Worm (Caenorhabditis elegans) whole organism, mixed stage, embryonic: Measurements from ENCODE around the gene srw-19.

Source experiments
- M03D4.4 ChIP-seq: sonication (generic microtip); optimal IDR thresholded peaks from 2 replicates; lab custom pipeline; 2017; ENCODE audit warnings: mild to moderate bottlenecking, missing genetic modification characterization, missing compliant biosample characterization
- bed-3 ChIP-seq: fragments of 200-800 bp; sonication (Bioruptor generic); optimal IDR thresholded peaks from 3 replicates; lab custom pipeline; 2018; ENCODE audit warnings: mild to moderate bottlenecking, missing genetic modification characterization, moderate library complexity, missing compliant biosample characterization
- blmp-1 ChIP-seq: fragments of 150-350 bp; optimal IDR thresholded peaks from 2 replicates; lab custom pipeline; 2014; ENCODE audit warnings: missing biosample characterization, missing genetic modification characterization
- ceh-39 ChIP-seq: fragments of 150-350 bp; optimal IDR thresholded peaks from 2 replicates; lab custom pipeline; 2014; ENCODE audit warnings: missing biosample characterization, missing genetic modification characterization
- ceh-43 ChIP-seq: fragments of 200-800 bp; sonication (Bioruptor generic); optimal IDR thresholded peaks from 2 replicates; lab custom pipeline; 2018; ENCODE audit warnings: mild to moderate bottlenecking, missing genetic modification characterization, moderate library complexity, missing compliant biosample characterization
- ceh-83 ChIP-seq: fragments of 200-800 bp; sonication (Bioruptor generic); optimal IDR thresholded peaks from 2 replicates; lab custom pipeline; 2018; ENCODE audit warnings: mild to moderate bottlenecking, missing genetic modification characterization, missing compliant biosample characterization
- ces-1 ChIP-seq: fragments of 150-350 bp; optimal IDR thresholded peaks from 2 replicates; lab custom pipeline; 2014; ENCODE audit warnings: missing biosample characterization, missing genetic modification reagents, missing genetic modification characterization
- drap-1 ChIP-seq: fragments of 200-800 bp; sonication (Bioruptor generic); optimal IDR thresholded peaks from 3 replicates; lab custom pipeline; 2018; ENCODE audit warnings: mild to moderate bottlenecking, missing genetic modification characterization, missing compliant biosample characterization
- elt-1 ChIP-seq: sonication (generic microtip); optimal IDR thresholded peaks from 2 replicates; lab custom pipeline; 2017; ENCODE audit warnings: missing genetic modification characterization, mild to moderate bottlenecking, missing compliant biosample characterization, antibody characterized with exemption, moderate library complexity, borderline replicate concordance; ENCODE audit not compliant: insufficient read depth
- flh-1 ChIP-seq: fragments of 200-800 bp; sonication (Bioruptor generic); optimal IDR thresholded peaks from 2 replicates; lab custom pipeline; 2018; ENCODE audit warnings: mild to moderate bottlenecking, missing genetic modification characterization, moderate library complexity, missing compliant biosample characterization
- hlh-1 ChIP-seq: fragments of 150-350 bp; optimal IDR thresholded peaks from 2 replicates; lab custom pipeline; 2014; ENCODE audit warnings: missing biosample characterization, missing genetic modification reagents, missing genetic modification characterization
- lin-13 ChIP-seq: fragments of 150-350 bp; optimal IDR thresholded peaks from 2 replicates; lab custom pipeline; 2014; ENCODE audit warnings: missing biosample characterization, missing genetic modification characterization
- lin-32 ChIP-seq: fragments of 200-800 bp; sonication (Bioruptor generic); optimal IDR thresholded peaks from 2 replicates; lab custom pipeline; 2018; ENCODE audit warnings: mild to moderate bottlenecking, missing genetic modification characterization, missing compliant biosample characterization
- lsy-2 ChIP-seq: fragments of 150-350 bp; optimal IDR thresholded peaks from 2 replicates; lab custom pipeline; 2014; ENCODE audit warnings: missing biosample characterization, missing genetic modification characterization
- mls-2 ChIP-seq: sonication (generic microtip); optimal IDR thresholded peaks from 2 replicates; lab custom pipeline; 2016; ENCODE audit warnings: mild to moderate bottlenecking, missing genetic modification characterization, moderate library complexity, missing compliant biosample characterization
- nhr-12 ChIP-seq: fragments of 150-350 bp; optimal IDR thresholded peaks from 2 replicates; lab custom pipeline; 2014; ENCODE audit warnings: missing biosample characterization, missing genetic modification characterization
- nhr-2 ChIP-seq: fragments of 150-350 bp; optimal IDR thresholded peaks from 2 replicates; lab custom pipeline; 2014; ENCODE audit warnings: missing biosample characterization, missing genetic modification characterization
- nhr-28 ChIP-seq: fragments of 150-350 bp; optimal IDR thresholded peaks from 2 replicates; lab custom pipeline; 2014; ENCODE audit warnings: missing biosample characterization, missing genetic modification characterization
- pha-4 ChIP-seq: fragments of 150-350 bp; optimal IDR thresholded peaks from 2 replicates; lab custom pipeline; 2018; ENCODE audit warnings: missing biosample characterization, missing genetic modification reagents, missing genetic modification characterization
- sem-2 ChIP-seq: fragments of 200-800 bp; sonication (Bioruptor generic); optimal IDR thresholded peaks from 2 replicates; lab custom pipeline; 2018; ENCODE audit warnings: mild to moderate bottlenecking, missing genetic modification characterization, missing compliant biosample characterization
- snpc-4 ChIP-seq: fragments of 150-350 bp; optimal IDR thresholded peaks from 2 replicates; lab custom pipeline; 2014; ENCODE audit warnings: missing biosample characterization, missing genetic modification characterization
- sptf-1 ChIP-seq: sonication (generic microtip); optimal IDR thresholded peaks from 2 replicates; lab custom pipeline; 2017; ENCODE audit warnings: mild to moderate bottlenecking, missing genetic modification characterization, moderate library complexity, missing compliant biosample characterization
- tbx-8 ChIP-seq: fragments of 200-800 bp; sonication (Bioruptor generic); optimal IDR thresholded peaks from 2 replicates; lab custom pipeline; 2018; ENCODE audit warnings: mild to moderate bottlenecking, missing genetic modification characterization, moderate library complexity, missing compliant biosample characterization
- unc-62 ChIP-seq: fragments of 150-350 bp; optimal IDR thresholded peaks from 2 replicates; lab custom pipeline; 2014; ENCODE audit warnings: missing biosample characterization, missing genetic modification reagents, missing genetic modification characterization
- zip-8 ChIP-seq: fragments of 150-350 bp; optimal IDR thresholded peaks from 2 replicates; lab custom pipeline; 2014; ENCODE audit warnings: missing biosample characterization, missing genetic modification characterization
- ztf-11 ChIP-seq: fragments of 150-350 bp; optimal IDR thresholded peaks from 2 replicates; lab custom pipeline; 2014; ENCODE audit warnings: missing biosample characterization, missing genetic modification characterization

Gene srw-19

DNA sequence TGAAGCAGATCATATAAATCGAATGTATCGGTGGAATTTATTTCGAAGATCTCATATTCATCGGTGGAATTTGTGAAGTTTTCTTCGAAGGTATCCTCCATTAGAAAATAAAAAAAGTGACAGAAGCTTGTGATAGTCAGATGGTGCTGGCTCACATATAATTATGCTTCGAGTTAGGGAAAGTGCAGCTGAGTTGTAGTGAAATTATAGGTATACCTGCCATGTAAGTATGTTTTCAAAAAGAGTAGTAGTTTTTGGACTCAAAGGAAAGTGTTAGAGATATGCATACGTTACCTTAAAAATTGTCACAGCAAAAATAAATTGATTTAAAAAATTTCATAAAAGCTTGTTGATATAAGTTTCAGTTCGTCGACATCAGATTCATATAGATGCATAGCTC is 41.0 kb downstream of the srw-19 start, which contains the start of gene srw-11:
Gene srw-11, minus strand, starts transcription at position 101 of the 400 bp plus-strand sequence.
- TF ChIP-seq sem-2 (GFP tag; lab: Kevin White, UChicago) (no peak), zip-8 (tag; lab: Kevin White, UChicago) (no peak)

DNA sequence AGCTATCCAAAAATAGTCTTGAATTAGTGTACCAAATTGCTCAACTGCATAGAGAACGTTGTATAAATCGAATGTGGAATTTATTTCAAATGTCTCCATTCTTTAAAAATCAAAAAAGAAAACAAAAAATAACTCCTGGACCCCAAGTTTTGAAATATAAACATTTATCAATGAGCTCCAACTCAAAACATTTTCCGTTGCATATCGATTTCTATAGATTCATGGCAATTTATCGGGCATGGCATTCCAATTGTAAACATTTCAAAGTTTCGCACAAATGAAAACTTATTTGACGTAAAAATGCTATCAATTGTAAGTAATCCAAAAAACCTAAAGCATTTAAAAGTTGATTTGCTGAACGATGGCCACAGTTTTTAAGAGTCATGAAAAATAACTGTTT is 42.6 kb downstream of the srw-19 start, which contains the start of gene srw-12:
Gene srw-12, minus strand, starts transcription at position 101 of the 400 bp plus-strand sequence.
- TF ChIP-seq drap-1 (GFP tag; lab: Kevin White, UChicago) (no peak), M03D4.4 (tag; lab: Kevin White, UChicago) (no peak), tbx-8 (GFP tag; lab: Kevin White, UChicago) (no peak), flh-1 (no peak), bed-3 (GFP tag; lab: Kevin White, UChicago) (no peak), ceh-39 (tag; lab: Kevin White, UChicago) (no peak), nhr-12 (tag; lab: Kevin White, UChicago) (no peak), lin-13 (tag; lab: Kevin White, UChicago) (no peak), snpc-4 (tag; lab: Kevin White, UChicago) (no peak), pha-4 (no peak), ceh-83 (no peak), unc-62 (GFP tag; lab: Kevin White, UChicago) (no peak), lin-32 (GFP tag; lab: Kevin White, UChicago) (no peak), nhr-28 (tag; lab: Kevin White, UChicago) (no peak), lsy-2 (tag; lab: Kevin White, UChicago) (no peak), nhr-2 (no peak), sptf-1 (tag; lab: Kevin White, UChicago) (no peak), ztf-11 (tag; lab: Kevin White, UChicago) (no peak), sem-2 (GFP tag; lab: Kevin White, UChicago) (no peak), mls-2 (tag; lab: Kevin White, UChicago) (no peak)

DNA sequence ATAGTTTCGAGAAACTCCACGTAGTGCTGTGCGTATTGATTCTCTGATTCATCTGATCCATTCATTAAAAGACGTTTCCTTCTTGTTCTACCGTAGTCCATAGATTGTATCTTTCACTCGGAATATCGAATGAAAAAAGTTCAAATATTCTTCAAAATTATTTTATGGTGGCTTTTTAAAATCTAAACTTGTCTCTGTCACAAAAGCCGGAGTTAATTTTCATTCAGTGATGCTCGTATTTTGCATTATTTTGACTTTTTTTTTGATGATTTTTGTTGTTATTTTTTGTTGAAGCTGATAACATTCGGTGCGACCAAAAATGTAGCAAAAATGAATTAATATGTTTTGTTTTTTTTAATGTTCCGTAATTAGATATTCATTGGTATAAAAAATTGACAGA is 45.5 kb downstream of the srw-19 start, which contains the start of gene nhr-164:
Gene nhr-164, minus strand, starts transcription at position 101 of the 400 bp plus-strand sequence.
- no peak for TF ChIP-seq flh-1
- no peak for TF ChIP-seq M03D4.4 (tag; lab: Kevin White, UChicago)
- TF ChIP-seq mls-2 (tag; lab: Kevin White, UChicago) = no peak
- no peak for TF ChIP-seq elt-1 (tag; lab: Kevin White, UChicago)
- no peak for TF ChIP-seq ceh-83
- no peak for TF ChIP-seq blmp-1 (tag; lab: Kevin White, UChicago)
- no peak for TF ChIP-seq nhr-2

- TF ChIP-seq mls-2 (tag; lab: Kevin White, UChicago) = no peak
- no peak for TF ChIP-seq lsy-2 (tag; lab: Kevin White, UChicago)
- TF ChIP-seq unc-62 (GFP tag; lab: Kevin White, UChicago) = no peak
- no peak for TF ChIP-seq pha-4
- TF ChIP-seq ces-1 (GFP tag; lab: Kevin White, UChicago) = no peak
- TF ChIP-seq bed-3 (GFP tag; lab: Kevin White, UChicago) = no peak
- TF ChIP-seq ceh-43 = no peak
- TF ChIP-seq hlh-1 (tag; lab: Kevin White, UChicago) = no peak
- TF ChIP-seq, all 35 proteins: peak for 0
Observed at ce11 chrV:15232200-15232599, 49.0 kb downstream of the srw-19 start, which contains the start of gene srw-13. Gene srw-13, plus strand, starts transcription at chrV:15232500.

ce11 chrV:15230243-15230642 is 50.9 kb downstream of the srw-19 start, which contains the start of gene srw-15:
Gene srw-15, plus strand, starts transcription at chrV:15230543.
- TF ChIP-seq lin-32 (GFP tag; lab: Kevin White, UChicago) = no peak
